Fruit fly (Drosophila melanogaster) whole organism, larva: ENCODE data around the gene Osi15.

Experiments
- noc ChIP-seq: fragments of 200-800 bp; sonication (Bioruptor generic); optimal IDR thresholded peaks from 3 replicates; lab custom pipeline; 2019; ENCODE audit warnings: missing biosample characterization, mild to moderate bottlenecking, missing genetic modification characterization, moderate library complexity

Gene Osi15

dm6 chr3R:6351181-6351580 lies 49.6 kb downstream of the Osi15 start:
- no peak for TF ChIP-seq noc

DNA sequence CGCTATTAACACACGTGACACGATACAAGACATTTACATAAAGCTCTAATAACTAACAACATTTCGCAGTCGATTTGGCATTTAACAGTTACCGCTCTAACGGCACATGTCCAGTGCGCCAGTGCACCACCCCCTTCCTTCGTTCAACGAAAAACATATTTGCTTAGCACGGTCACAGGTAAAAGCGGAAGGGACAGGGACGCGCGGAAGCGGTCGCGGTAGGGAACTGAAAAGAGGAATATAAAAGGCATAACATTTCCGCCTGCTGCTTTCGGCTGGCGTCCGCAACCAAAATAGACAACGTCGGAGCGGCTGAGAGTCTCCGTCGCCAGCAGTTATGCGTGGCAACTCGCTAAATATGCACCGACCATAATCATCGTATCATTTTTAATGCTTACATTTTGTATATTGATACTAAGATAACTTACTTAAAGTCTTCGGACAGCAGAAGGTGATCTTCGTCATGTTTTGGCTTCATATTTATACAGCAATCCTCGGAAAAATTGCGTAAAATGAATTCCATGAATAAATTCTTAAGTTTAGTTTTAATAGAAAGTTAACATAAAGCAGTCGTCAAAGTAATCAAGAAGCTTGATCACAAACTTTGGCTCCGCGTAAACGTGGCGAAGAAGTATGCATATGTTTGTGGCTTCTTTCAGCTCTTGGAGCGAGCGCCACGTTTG lies 50.2 kb downstream of the Osi15 start:
- peak; percentile 19 for TF ChIP-seq noc

- TF ChIP-seq noc: no peak
Measured at dm6 chr3R:6352436-6352835, 50.8 kb downstream of the Osi15 start.

DNA sequence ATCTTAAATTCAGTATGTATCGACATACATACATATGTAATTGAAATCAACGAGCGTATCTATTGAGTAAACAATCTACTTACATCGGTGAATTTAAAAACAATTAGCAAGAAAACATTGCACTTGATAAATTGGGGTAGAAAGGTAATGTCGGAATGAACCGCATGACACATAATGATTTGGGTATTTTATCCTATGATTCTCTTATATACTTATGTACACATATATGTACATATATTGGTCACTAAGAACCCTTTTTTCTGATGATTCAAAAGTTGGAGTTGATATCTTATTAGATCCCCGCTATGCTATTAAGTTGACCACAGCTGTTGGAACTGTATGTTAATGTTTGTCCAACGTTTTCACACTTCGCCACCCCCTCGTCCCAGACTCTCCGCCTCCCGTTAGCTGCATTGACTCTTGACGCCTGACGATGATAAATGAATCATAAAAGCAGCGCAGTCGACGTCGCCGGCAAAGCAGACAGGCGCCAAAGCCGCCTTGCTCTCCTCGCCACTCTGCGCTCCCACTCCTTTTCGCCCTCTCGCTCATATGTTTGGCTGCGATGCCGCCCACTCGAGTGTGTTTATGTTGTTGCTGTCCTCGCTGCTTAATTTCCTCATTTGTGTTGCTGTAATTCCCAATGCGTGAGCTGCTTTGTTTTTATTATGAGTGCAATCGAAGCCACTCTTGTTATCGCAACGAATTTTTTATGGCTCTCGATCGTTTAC lies 51.5 kb downstream of the Osi15 start:
- peak; percentile 15 for TF ChIP-seq noc
